Worm (Caenorhabditis elegans) whole organism, late embryonic: Measurements from ENCODE around the gene tbx-39.

ENCODE experiments used
- ama-1 ChIP-seq: fragments of 150-350 bp; optimal IDR thresholded peaks from 2 replicates; lab custom pipeline; 2014
- ceh-9 ChIP-seq: sonication (generic microtip); optimal IDR thresholded peaks from 2 replicates; lab custom pipeline; 2016; ENCODE audit warnings: mild to moderate bottlenecking, missing genetic modification characterization, inconsistent platforms, missing compliant biosample characterization
- elt-2 ChIP-seq: sonication (generic microtip); optimal IDR thresholded peaks from 2 replicates; lab custom pipeline; 2016; ENCODE audit warnings: missing genetic modification reagents, missing genetic modification characterization, missing compliant biosample characterization
- elt-4 ChIP-seq: sonication (generic microtip); optimal IDR thresholded peaks from 2 replicates; lab custom pipeline; 2016; ENCODE audit warnings: missing genetic modification characterization, missing compliant biosample characterization
- fkh-6 ChIP-seq: sonication (generic microtip); optimal IDR thresholded peaks from 2 replicates; lab custom pipeline; 2016; ENCODE audit warnings: missing genetic modification characterization, missing compliant biosample characterization
- hlh-13 ChIP-seq: fragments of 200-800 bp; sonication (Bioruptor generic); optimal IDR thresholded peaks from 2 replicates; lab custom pipeline; 2018; ENCODE audit warnings: mild to moderate bottlenecking, missing genetic modification characterization, missing compliant biosample characterization
- madf-2 ChIP-seq: sonication (generic microtip); optimal IDR thresholded peaks from 2 replicates; lab custom pipeline; 2017; ENCODE audit warnings: missing genetic modification characterization, missing compliant biosample characterization
- pqm-1 ChIP-seq: sonication (generic microtip); optimal IDR thresholded peaks from 2 replicates; lab custom pipeline; 2016; ENCODE audit warnings: missing genetic modification characterization, missing compliant biosample characterization
- pros-1 ChIP-seq: fragments of 150-350 bp; optimal IDR thresholded peaks from 2 replicates; lab custom pipeline; 2014; ENCODE audit warnings: missing biosample characterization, missing genetic modification reagents, missing genetic modification characterization
- sox-4 ChIP-seq: sonication (generic microtip); optimal IDR thresholded peaks from 2 replicates; lab custom pipeline; 2017; ENCODE audit warnings: mild to moderate bottlenecking, missing genetic modification characterization, inconsistent platforms, missing compliant biosample characterization
- syd-9 ChIP-seq: sonication (generic microtip); optimal IDR thresholded peaks from 2 replicates; lab custom pipeline; 2016; ENCODE audit warnings: mild to moderate bottlenecking, missing genetic modification characterization, moderate library complexity, missing compliant biosample characterization
- unc-55 ChIP-seq: sonication (generic microtip); optimal IDR thresholded peaks from 2 replicates; lab custom pipeline; 2017; ENCODE audit warnings: missing biosample characterization, missing genetic modification reagents, missing genetic modification characterization

DNA sequence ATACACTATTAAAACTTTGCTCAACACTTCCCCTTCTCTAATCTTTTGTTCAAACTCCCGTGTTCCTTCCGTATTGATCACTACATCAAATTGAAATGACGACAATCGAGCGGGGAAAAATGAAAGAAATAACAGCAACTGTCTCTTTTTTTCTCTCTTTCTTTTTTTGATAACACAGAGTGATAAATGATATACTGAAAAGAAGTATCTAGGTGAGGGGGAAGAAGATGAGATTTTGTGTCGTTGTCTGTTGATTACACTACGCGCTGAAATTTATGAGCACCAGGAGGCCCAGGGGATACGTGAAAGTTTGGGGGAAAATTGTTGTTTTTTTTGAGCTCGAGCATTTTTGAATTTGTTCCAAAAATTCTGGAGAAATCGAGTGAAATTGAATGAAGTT is 49.6 kb upstream of the tbx-39 start:
- TF ChIP-seq pqm-1 (no peak), elt-4 (tag; lab: Kevin White, UChicago) (no peak), madf-2 (tag; lab: Kevin White, UChicago) (no peak), hlh-13 (GFP tag; lab: Kevin White, UChicago) (no peak), sox-4 (tag; lab: Kevin White, UChicago) (no peak), ama-1 (lab: Kevin White, UChicago) (no peak), unc-55 (GFP tag; lab: Kevin White, UChicago) (no peak), fkh-6 (tag; lab: Kevin White, UChicago) (no peak), ceh-9 (no peak), pros-1 (tag; lab: Kevin White, UChicago) (no peak), syd-9 (tag; lab: Kevin White, UChicago) (no peak), elt-2 (tag; lab: Kevin White, UChicago) (no peak)
